Fruit fly (Drosophila melanogaster) whole organism, embryonic: Measurements from ENCODE around the gene sick.
A peak's percentile ranks its signal among the peaks of the same experiment; 100 is the strongest.

ENCODE experiments used
- Antp ChIP-seq: fragments of 200-800 bp; sonication (Bioruptor generic); optimal IDR thresholded peaks from 3 replicates; lab custom pipeline; 2016; ENCODE audit warnings: missing biosample characterization, missing genetic modification characterization
- Atf-2 ChIP-seq: fragments of 200-800 bp; sonication (Bioruptor generic); optimal IDR thresholded peaks from 2 replicates; lab custom pipeline; 2016; ENCODE audit warnings: missing biosample characterization, missing genetic modification characterization
- Bdp1 ChIP-seq: fragments of 200-800 bp; sonication (Bioruptor generic); optimal IDR thresholded peaks from 3 replicates; lab custom pipeline; 2016; ENCODE audit warnings: missing biosample characterization, missing genetic modification characterization
- Bgb ChIP-seq: fragments of 200-800 bp; sonication (Bioruptor generic); IDR thresholded peaks from 2 replicates; pipeline ENCODE4 v1.3.6; 2022; ENCODE audit warnings: missing biosample characterization, missing genetic modification characterization; ENCODE audit not compliant: partially characterized antibody
- CG10209 ChIP-seq: fragments of 200-800 bp; sonication (Bioruptor generic); optimal IDR thresholded peaks from 3 replicates; lab custom pipeline; 2017; ENCODE audit warnings: missing biosample characterization, mild to moderate bottlenecking, missing genetic modification characterization, missing genetic modification reagents
- CG10366 ChIP-seq: fragments of 200-800 bp; sonication (Bioruptor generic); IDR thresholded peaks from 2 replicates; pipeline ENCODE4 v1.3.6; 2022; ENCODE audit warnings: missing biosample characterization, missing genetic modification characterization
- CG10543 ChIP-seq: fragments of 200-800 bp; sonication (Bioruptor generic); optimal IDR thresholded peaks from 3 replicates; lab custom pipeline; 2017; ENCODE audit warnings: missing biosample characterization, mild to moderate bottlenecking, missing genetic modification characterization, moderate library complexity
- CG11696 ChIP-seq: fragments of 200-800 bp; sonication (Bioruptor generic); IDR thresholded peaks from 2 replicates; pipeline ENCODE4 v1.3.6; 2022; ENCODE audit warnings: missing biosample characterization, missing genetic modification characterization
- CG12071 ChIP-seq: fragments of 200-800 bp; sonication (Bioruptor generic); optimal IDR thresholded peaks from 3 replicates; lab custom pipeline; 2018; ENCODE audit warnings: missing biosample characterization, mild to moderate bottlenecking, missing genetic modification characterization
- CG12104 ChIP-seq: fragments of 200-800 bp; sonication (Bioruptor generic); optimal IDR thresholded peaks from 3 replicates; lab custom pipeline; 2016; ENCODE audit warnings: missing biosample characterization, missing genetic modification characterization
- CG12155 ChIP-seq: fragments of 200-800 bp; sonication (Bioruptor generic); optimal IDR thresholded peaks from 3 replicates; lab custom pipeline; 2016; ENCODE audit warnings: missing biosample characterization, missing genetic modification characterization
- CG12299 ChIP-seq: fragments of 200-800 bp; sonication (Bioruptor generic); optimal IDR thresholded peaks from 2 replicates; lab custom pipeline; 2018; ENCODE audit warnings: missing biosample characterization, mild to moderate bottlenecking, missing genetic modification characterization
- CG12769 ChIP-seq: fragments of 200-800 bp; sonication (Bioruptor generic); optimal IDR thresholded peaks from 2 replicates; lab custom pipeline; 2019; ENCODE audit warnings: missing biosample characterization, mild to moderate bottlenecking, missing genetic modification characterization, moderate library complexity
- CG14050 ChIP-seq: fragments of 200-800 bp; sonication (Bioruptor generic); IDR thresholded peaks from 3 replicates; pipeline ENCODE4 v1.3.6; 2022; ENCODE audit warnings: missing biosample characterization, missing genetic modification characterization
- CG17359 ChIP-seq: fragments of 200-800 bp; sonication (Bioruptor generic); optimal IDR thresholded peaks from 3 replicates; lab custom pipeline; 2018; ENCODE audit warnings: missing biosample characterization, mild to moderate bottlenecking, missing genetic modification characterization, moderate library complexity
- CG17612 ChIP-seq: fragments of 200-800 bp; sonication (Bioruptor generic); IDR thresholded peaks from 2 replicates; pipeline ENCODE4 v1.3.6; 2022; ENCODE audit warnings: missing biosample characterization, missing genetic modification characterization
- CG1792 ChIP-seq: fragments of 200-800 bp; sonication (Bioruptor generic); optimal IDR thresholded peaks from 2 replicates; lab custom pipeline; 2016; ENCODE audit warnings: missing biosample characterization, missing genetic modification characterization
- CG2116 ChIP-seq: fragments of 200-800 bp; sonication (Bioruptor generic); optimal IDR thresholded peaks from 3 replicates; lab custom pipeline; 2018; ENCODE audit warnings: missing biosample characterization, mild to moderate bottlenecking, missing genetic modification characterization
- CG2889 ChIP-seq: fragments of 200-800 bp; sonication (Bioruptor generic); IDR thresholded peaks from 3 replicates; pipeline ENCODE4 v1.3.6; 2022; ENCODE audit warnings: missing biosample characterization, missing genetic modification characterization
- CG30431 ChIP-seq: fragments of 200-800 bp; sonication (Bioruptor generic); optimal IDR thresholded peaks from 2 replicates; lab custom pipeline; 2017; ENCODE audit warnings: missing biosample characterization, missing genetic modification characterization
- CG33557 ChIP-seq: fragments of 200-800 bp; sonication (Bioruptor generic); optimal IDR thresholded peaks from 2 replicates; lab custom pipeline; 2019; ENCODE audit warnings: missing biosample characterization, mild to moderate bottlenecking, missing genetic modification characterization, moderate library complexity
- CG4282 ChIP-seq: fragments of 200-800 bp; sonication (Bioruptor generic); optimal IDR thresholded peaks from 2 replicates; lab custom pipeline; 2016; ENCODE audit warnings: missing biosample characterization, missing genetic modification characterization
- CG6254 ChIP-seq: fragments of 200-800 bp; sonication (Bioruptor generic); optimal IDR thresholded peaks from 3 replicates; lab custom pipeline; 2017; ENCODE audit warnings: mild to moderate bottlenecking, missing biosample characterization, missing genetic modification reagents, missing genetic modification characterization
- CG6683 ChIP-seq: fragments of 200-800 bp; sonication (Bioruptor generic); optimal IDR thresholded peaks from 2 replicates; lab custom pipeline; 2017; ENCODE audit warnings: missing biosample characterization, mild to moderate bottlenecking, missing genetic modification characterization, missing genetic modification reagents
- CG6791 ChIP-seq: fragments of 200-800 bp; sonication (Bioruptor generic); IDR thresholded peaks from 3 replicates; pipeline ENCODE4 v1.3.6; 2022; ENCODE audit warnings: missing biosample characterization, missing genetic modification characterization; ENCODE audit not compliant: partially characterized antibody
- CG7271 ChIP-seq: fragments of 200-800 bp; sonication (Bioruptor generic); optimal IDR thresholded peaks from 2 replicates; lab custom pipeline; 2018; ENCODE audit warnings: missing biosample characterization, mild to moderate bottlenecking, missing genetic modification characterization, moderate library complexity
- CG9817 ChIP-seq: fragments of 200-800 bp; sonication (Bioruptor generic); optimal IDR thresholded peaks from 2 replicates; lab custom pipeline; 2018; ENCODE audit warnings: missing biosample characterization, mild to moderate bottlenecking, missing genetic modification characterization, moderate library complexity
- CG9876 ChIP-seq: fragments of 200-800 bp; sonication (Bioruptor generic); optimal IDR thresholded peaks from 2 replicates; lab custom pipeline; 2016; ENCODE audit warnings: missing biosample characterization, missing genetic modification characterization
- CTCF ChIP-seq: fragments of 200-800 bp; sonication (Bioruptor generic); optimal IDR thresholded peaks from 2 replicates; lab custom pipeline; 2017; ENCODE audit warnings: missing biosample characterization, mild to moderate bottlenecking, missing genetic modification characterization, moderate library complexity
- CkIIα-i1 ChIP-seq: fragments of 200-800 bp; sonication (Bioruptor generic); IDR thresholded peaks from 2 replicates; pipeline ENCODE4 v1.3.6; 2022; ENCODE audit warnings: missing biosample characterization, missing genetic modification characterization
- Dbx ChIP-seq: fragments of 200-800 bp; sonication (Bioruptor generic); IDR thresholded peaks from 3 replicates; pipeline ENCODE4 v1.3.6; 2022; ENCODE audit warnings: missing biosample characterization, missing genetic modification characterization
- Dfd ChIP-seq, 2 experiments: fragments of >200 bp; optimal IDR thresholded peaks; 2 replicates each; lab custom pipeline; 2017; ENCODE audit warnings: missing biosample characterization in 2 of 2, missing genetic modification characterization in 2 of 2
- Dip3 ChIP-seq: fragments of 200-800 bp; sonication (Bioruptor generic); optimal IDR thresholded peaks from 3 replicates; lab custom pipeline; 2016; ENCODE audit warnings: missing biosample characterization, missing genetic modification characterization
- Hmr ChIP-seq: fragments of 200-800 bp; sonication (Bioruptor generic); optimal IDR thresholded peaks from 3 replicates; lab custom pipeline; 2017; ENCODE audit warnings: mild to moderate bottlenecking, missing biosample characterization, missing genetic modification reagents, missing genetic modification characterization
- Poxn ChIP-seq: fragments of 200-800 bp; sonication (Bioruptor generic); IDR thresholded peaks from 2 replicates; pipeline ENCODE4 v1.3.6; 2022; ENCODE audit warnings: missing biosample characterization, missing genetic modification characterization
- Sry-β ChIP-seq: fragments of 200-800 bp; sonication (Bioruptor generic); optimal IDR thresholded peaks from 2 replicates; lab custom pipeline; 2018; ENCODE audit warnings: missing biosample characterization, mild to moderate bottlenecking, missing genetic modification characterization, moderate library complexity
- ara ChIP-seq: fragments of 200-800 bp; sonication (Bioruptor generic); IDR thresholded peaks from 2 replicates; pipeline ENCODE4 v1.3.6; 2022; ENCODE audit warnings: missing biosample characterization, missing genetic modification characterization
- ato ChIP-seq: fragments of 200-800 bp; sonication (Bioruptor generic); IDR thresholded peaks from 2 replicates; pipeline ENCODE4 v1.3.6; 2022; ENCODE audit warnings: missing biosample characterization, missing genetic modification characterization; ENCODE audit not compliant: partially characterized antibody
- crc ChIP-seq: fragments of 200-800 bp; sonication (Bioruptor generic); optimal IDR thresholded peaks from 2 replicates; lab custom pipeline; 2016; ENCODE audit warnings: missing biosample characterization, missing genetic modification characterization
- ems ChIP-seq: fragments of 200-800 bp; sonication (Bioruptor generic); optimal IDR thresholded peaks from 3 replicates; lab custom pipeline; 2016; ENCODE audit warnings: missing biosample characterization, missing genetic modification characterization
- gce ChIP-seq: fragments of 200-800 bp; sonication (Bioruptor generic); IDR thresholded peaks from 3 replicates; pipeline ENCODE4 v1.3.6; 2022; ENCODE audit warnings: missing biosample characterization, missing genetic modification characterization
- inv ChIP-seq: fragments of 200-800 bp; sonication (Bioruptor generic); IDR thresholded peaks from 2 replicates; pipeline ENCODE4 v1.3.6; 2022; ENCODE audit warnings: missing biosample characterization, missing genetic modification characterization; ENCODE audit not compliant: partially characterized antibody
- jing ChIP-seq: fragments of 200-800 bp; sonication (Bioruptor generic); optimal IDR thresholded peaks from 2 replicates; lab custom pipeline; 2018; ENCODE audit warnings: missing biosample characterization, mild to moderate bottlenecking, missing genetic modification characterization
- kah ChIP-seq: fragments of 200-800 bp; sonication (Bioruptor generic); optimal IDR thresholded peaks from 2 replicates; lab custom pipeline; 2018; ENCODE audit warnings: missing biosample characterization, mild to moderate bottlenecking, missing genetic modification characterization
- pzg ChIP-seq: fragments of 200-800 bp; sonication (Bioruptor generic); optimal IDR thresholded peaks from 3 replicates; lab custom pipeline; 2018; ENCODE audit warnings: missing biosample characterization, mild to moderate bottlenecking, missing genetic modification characterization, moderate library complexity
- run ChIP-seq: fragments of 200-800 bp; sonication (Bioruptor generic); optimal IDR thresholded peaks from 3 replicates; lab custom pipeline; 2018; ENCODE audit warnings: missing biosample characterization, mild to moderate bottlenecking, missing genetic modification characterization
- sens-2 ChIP-seq: fragments of 200-800 bp; sonication (Bioruptor generic); IDR thresholded peaks from 2 replicates; pipeline ENCODE4 v1.3.6; 2022; ENCODE audit warnings: missing biosample characterization, missing genetic modification characterization
- tio ChIP-seq: fragments of 200-800 bp; sonication (Bioruptor generic); optimal IDR thresholded peaks from 2 replicates; lab custom pipeline; 2017; ENCODE audit warnings: missing biosample characterization, missing genetic modification characterization, inconsistent platforms
- trh ChIP-seq: fragments of 200-800 bp; sonication (Bioruptor generic); optimal IDR thresholded peaks from 2 replicates; lab custom pipeline; 2016; ENCODE audit warnings: missing biosample characterization, missing genetic modification characterization

The sick gene

DNA sequence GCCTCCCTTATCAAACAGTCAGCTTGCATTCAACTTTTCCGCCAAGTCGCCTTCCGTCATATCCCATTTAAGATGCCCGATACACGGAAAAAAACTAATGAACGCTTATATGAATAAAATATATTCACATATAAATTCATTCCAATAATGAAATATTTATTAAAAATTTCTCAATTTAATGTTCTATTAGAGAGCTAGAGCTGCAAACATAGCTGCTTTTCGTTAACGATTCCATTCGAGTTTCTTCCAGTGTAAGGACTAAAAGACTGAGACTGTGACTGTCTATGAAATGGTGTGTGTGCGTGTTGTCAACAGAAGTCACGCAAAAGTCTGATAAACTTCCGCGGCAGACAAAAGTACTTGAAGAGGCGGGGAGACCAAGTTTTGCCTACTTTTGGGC is 133.9 kb downstream of the sick start (continued):
- TF ChIP-seq CG14050 = no peak
- no peak for TF ChIP-seq CG33557 (GFP tag; lab: Kevin White, UChicago)
- no peak for TF ChIP-seq CG17612 (GFP tag; lab: Robert Waterston, UW)
- peak; percentile 62 for TF ChIP-seq Hmr (GFP tag; lab: Kevin White, UChicago)
- TF ChIP-seq Poxn (GFP tag; lab: Robert Waterston, UW) = no peak
- peak; percentile 28; the same call in 1 of the 2 replicates for TF ChIP-seq CG10366
- TF ChIP-seq CG7271 (tag; lab: Kevin White, UChicago) = no peak
- TF ChIP-seq CkIIα-i1 (GFP tag; lab: Robert Waterston, UW) = no peak
- peak; percentile 60; the same call in 2 of the 3 replicates for TF ChIP-seq Dbx (GFP tag; lab: Robert Waterston, UW)
- TF ChIP-seq Sry-β (GFP tag; lab: Kevin White, UChicago) = no peak
- peak; percentile 39 for TF ChIP-seq CG10209
- TF ChIP-seq Dfd (GFP tag; optimal IDR thresholded peaks at IDR 0.05; lab: Kevin White, UChicago) = no peak
- TF ChIP-seq CG12104 = no peak
- no peak for TF ChIP-seq trh
- TF ChIP-seq run (tag; lab: Kevin White, UChicago) = no peak
- TF ChIP-seq ara (GFP tag; lab: Robert Waterston, UW) = no peak
- no peak for TF ChIP-seq CG4282 (GFP tag; lab: Kevin White, UChicago)
- TF ChIP-seq Dip3 (GFP tag; lab: Kevin White, UChicago) = no peak
- no peak for TF ChIP-seq CG9876 (GFP tag; lab: Kevin White, UChicago)
- no peak for TF ChIP-seq CG12071
- TF ChIP-seq CG17359 = peak; percentile 63
- no peak for TF ChIP-seq ems (GFP tag; lab: Kevin White, UChicago)
- no peak for TF ChIP-seq CG12299
- no peak for TF ChIP-seq CG30431 (GFP tag; lab: Kevin White, UChicago)
- no peak for TF ChIP-seq CG2889 (GFP tag; lab: Robert Waterston, UW)
- TF ChIP-seq crc = no peak
- no peak for TF ChIP-seq Atf-2
- TF ChIP-seq Bgb (GFP tag; lab: Robert Waterston, UW) = no peak
- TF ChIP-seq kah (GFP tag; lab: Kevin White, UChicago) = peak; percentile 3
- TF ChIP-seq CG11696 (GFP tag; lab: Robert Waterston, UW) = no peak
- TF ChIP-seq CG12155 (GFP tag; lab: Kevin White, UChicago) = no peak
- no peak for TF ChIP-seq CG6791 (GFP tag; lab: Robert Waterston, UW)
- no peak for TF ChIP-seq ato (GFP tag; lab: Robert Waterston, UW)
- TF ChIP-seq pzg (GFP tag; lab: Kevin White, UChicago) = no peak
- peak; percentile 16 for TF ChIP-seq tio
- TF ChIP-seq CG6683 (GFP tag; lab: Kevin White, UChicago) = peak; percentile 34
- TF ChIP-seq CG2116 = peak; percentile 4
- no peak for TF ChIP-seq CG6254 (GFP tag; lab: Kevin White, UChicago)
- no peak for TF ChIP-seq inv (GFP tag; lab: Robert Waterston, UW)
- no peak for TF ChIP-seq Bdp1 (GFP tag; lab: Kevin White, UChicago)
- TF ChIP-seq CG9817 (tag; lab: Kevin White, UChicago) = peak; percentile 20
- TF ChIP-seq CG12769 (tag; lab: Kevin White, UChicago) = peak; percentile 15
- TF ChIP-seq CG10543 (GFP tag; lab: Kevin White, UChicago) = no peak
- peak; percentile 0 for TF ChIP-seq CTCF (GFP tag; lab: Kevin White, UChicago)
- TF ChIP-seq CG1792 (GFP tag; lab: Kevin White, UChicago) = no peak
- no peak for TF ChIP-seq sens-2 (GFP tag; lab: Robert Waterston, UW)
- TF ChIP-seq gce (GFP tag; lab: Robert Waterston, UW) = no peak
- TF ChIP-seq Antp (GFP tag; lab: Kevin White, UChicago) = no peak
- no peak for TF ChIP-seq jing (GFP tag; lab: Kevin White, UChicago)
